Fruit fly (Drosophila melanogaster): ENCODE measurements around the gene noc.

The noc gene

DNA sequence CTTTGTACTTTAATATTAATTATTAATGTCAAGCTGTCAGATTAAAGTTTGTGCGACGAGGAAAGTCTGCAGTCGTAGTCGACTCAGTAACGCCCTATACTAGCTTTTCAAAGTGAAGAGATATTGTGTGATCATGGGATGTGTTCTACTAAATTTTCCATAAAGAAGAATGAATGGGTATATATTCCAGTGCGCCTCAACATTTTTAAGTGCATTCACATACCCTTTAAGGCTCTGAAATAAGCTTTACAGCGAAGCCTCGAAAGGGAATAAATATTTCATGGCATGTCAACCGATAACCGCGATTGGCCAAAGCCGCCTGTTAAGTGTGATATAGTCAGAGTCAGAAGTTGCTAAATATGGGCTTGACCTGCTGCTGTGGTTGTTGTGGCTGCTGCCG lies 8.4 kb downstream of the noc start (continued):
- no peak for TF ChIP-seq cad (GFP tag; optimal IDR thresholded peaks at IDR 0.05)
- 0 out of 2 replicates have a peak, but pooled peaks have one; percentile 11 for TF ChIP-seq klu (GFP tag; IDR thresholded peaks at IDR 0.05)
- TF ChIP-seq Nf-YC (tag; optimal IDR thresholded peaks at IDR 0.05), result no peak
- TF ChIP-seq dan (GFP tag; IDR thresholded peaks at IDR 0.05), result no peak
- TF ChIP-seq ash1 (GFP tag; optimal IDR thresholded peaks at IDR 0.05), result no peak
- no peak; the same call in 1 of the 2 replicates for TF ChIP-seq Ptx1 (GFP tag; IDR thresholded peaks at IDR 0.05)
- no peak for TF ChIP-seq CG3847 (GFP tag; IDR thresholded peaks at IDR 0.05)
- TF ChIP-seq Dad (GFP tag; optimal IDR thresholded peaks at IDR 0.05), result no peak
- no peak for TF ChIP-seq kni (GFP tag; optimal IDR thresholded peaks at IDR 0.05)
- TF ChIP-seq nmo (GFP tag; optimal IDR thresholded peaks at IDR 0.05), result peak; percentile 8
- TF ChIP-seq CG6791 (GFP tag; IDR thresholded peaks at IDR 0.05; ENCODE audit: partially characterized antibody), result no peak
- TF ChIP-seq Chrac-16 (GFP tag; optimal IDR thresholded peaks at IDR 0.05), result peak; percentile 35
- TF ChIP-seq mld (GFP tag; IDR thresholded peaks at IDR 0.05; ENCODE audit: partially characterized antibody), result no peak
- TF ChIP-seq tap (tag; optimal IDR thresholded peaks at IDR 0.05), result no peak
- TF ChIP-seq crol (GFP tag; IDR thresholded peaks at IDR 0.05), result no peak
- TF ChIP-seq MBD-R2 (GFP tag; IDR thresholded peaks at IDR 0.05), result no peak
- peak; percentile 38 for TF ChIP-seq Ssrp (tag; optimal IDR thresholded peaks at IDR 0.05)
- no peak for TF ChIP-seq sd (tag; optimal IDR thresholded peaks at IDR 0.05)
- no peak for TF ChIP-seq CG12769 (tag; optimal IDR thresholded peaks at IDR 0.05)
- TF ChIP-seq CG13123 (GFP tag; optimal IDR thresholded peaks at IDR 0.05), result no peak
- no peak for TF ChIP-seq CG18764 (GFP tag; optimal IDR thresholded peaks at IDR 0.05)
- TF ChIP-seq pnt (GFP tag; optimal IDR thresholded peaks at IDR 0.05), result peak; percentile 27
- no peak for TF ChIP-seq CG32767 (GFP tag; IDR thresholded peaks at IDR 0.05)
- TF ChIP-seq CG7556 (GFP tag; optimal IDR thresholded peaks at IDR 0.05), result peak; percentile 0
- no peak for TF ChIP-seq pum (GFP tag; optimal IDR thresholded peaks at IDR 0.05)
- no peak for TF ChIP-seq sna (GFP tag; IDR thresholded peaks at IDR 0.05; ENCODE audit: partially characterized antibody)
- no peak for TF ChIP-seq Xbp1 (GFP tag; optimal IDR thresholded peaks at IDR 0.05)
- no peak for TF ChIP-seq schlank (tag; optimal IDR thresholded peaks at IDR 0.05)
- TF ChIP-seq CG14965 (GFP tag; optimal IDR thresholded peaks at IDR 0.05; ENCODE audit: borderline replicate concordance), result no peak
- TF ChIP-seq fd64A (GFP tag; optimal IDR thresholded peaks at IDR 0.05), result no peak
- TF ChIP-seq sob (GFP tag; IDR thresholded peaks at IDR 0.05), result no peak
- no peak for TF ChIP-seq tin (GFP tag; optimal IDR thresholded peaks at IDR 0.05)
- peak; percentile 29 for TF ChIP-seq Bteb2 (GFP tag; optimal IDR thresholded peaks at IDR 0.05)
- TF ChIP-seq cas (GFP tag; IDR thresholded peaks at IDR 0.05), result no peak
- TF ChIP-seq chif (GFP tag; optimal IDR thresholded peaks at IDR 0.05), result no peak
- TF ChIP-seq Mes4 (GFP tag; optimal IDR thresholded peaks at IDR 0.05), result no peak
- TF ChIP-seq crc (GFP tag; optimal IDR thresholded peaks at IDR 0.05), result no peak
- no peak for TF ChIP-seq sqz (GFP tag; optimal IDR thresholded peaks at IDR 0.05)
- TF ChIP-seq twi (tag; optimal IDR thresholded peaks at IDR 0.05), result no peak
- TF ChIP-seq tna (GFP tag; IDR thresholded peaks at IDR 0.05; ENCODE audit: partially characterized antibody), result no peak
- no peak for TF ChIP-seq br (optimal IDR thresholded peaks at IDR 0.05)
- TF ChIP-seq jing (GFP tag; optimal IDR thresholded peaks at IDR 0.05), result no peak
- no peak for TF ChIP-seq CG3281 (GFP tag; optimal IDR thresholded peaks at IDR 0.05)
- no peak for TF ChIP-seq wor (GFP tag; IDR thresholded peaks at IDR 0.05)
- no peak for TF ChIP-seq CG16863 (GFP tag; optimal IDR thresholded peaks at IDR 0.05)
- TF ChIP-seq Deaf1 (tag; optimal IDR thresholded peaks at IDR 0.05), result no peak
- no peak for TF ChIP-seq gsb (GFP tag; IDR thresholded peaks at IDR 0.05)
- no peak for TF ChIP-seq CG6689 (GFP tag; IDR thresholded peaks at IDR 0.05)
- no peak for TF ChIP-seq CG4282 (GFP tag; optimal IDR thresholded peaks at IDR 0.05)
- TF ChIP-seq Atf3 (GFP tag; optimal IDR thresholded peaks at IDR 0.05), result no peak
- TF ChIP-seq CG11696 (GFP tag; IDR thresholded peaks at IDR 0.05), result no peak
- TF ChIP-seq D (optimal IDR thresholded peaks at IDR 0.05), result no peak
- no peak for TF ChIP-seq D (GFP tag; optimal IDR thresholded peaks at IDR 0.05)

All from whole organism, embryonic.